Worm (Caenorhabditis elegans): ENCODE data around the gene snt-1.

- TF ChIP-seq him-1 (tag; optimal IDR thresholded peaks at IDR 0.05) (no peak), dao-5 (tag; optimal IDR thresholded peaks at IDR 0.05) (no peak), W03F9.2 (tag; optimal IDR thresholded peaks at IDR 0.05) (no peak)
Measured at ce11 chrII:6849308-6849707, 38.5 kb downstream of the snt-1 start.

All from whole organism, L4/young adult.